Worm (Caenorhabditis elegans) whole organism, L1 larva: Measurements from ENCODE around the gene H11E01.2.

Experiments
- C04F5.9 ChIP-seq: sonication (generic microtip); optimal IDR thresholded peaks from 2 replicates; lab custom pipeline; 2016; ENCODE audit warnings: missing genetic modification characterization, missing compliant biosample characterization
- C16A3.4 ChIP-seq: fragments of 150-350 bp; optimal IDR thresholded peaks from 2 replicates; lab custom pipeline; 2014; ENCODE audit warnings: missing biosample characterization, missing genetic modification characterization
- C34B4.2 ChIP-seq: sonication (generic microtip); optimal IDR thresholded peaks from 2 replicates; lab custom pipeline; 2017; ENCODE audit warnings: mild to moderate bottlenecking, missing genetic modification characterization, missing compliant biosample characterization
- alr-1 ChIP-seq: fragments of 200-800 bp; sonication (Bioruptor generic); optimal IDR thresholded peaks from 2 replicates; lab custom pipeline; 2018; ENCODE audit warnings: borderline replicate concordance, mild to moderate bottlenecking, missing genetic modification characterization, missing compliant biosample characterization
- blmp-1 ChIP-seq: fragments of 150-350 bp; optimal IDR thresholded peaks from 2 replicates; lab custom pipeline; 2014; ENCODE audit warnings: missing biosample characterization, missing genetic modification characterization
- ceh-63 ChIP-seq: fragments of 200-800 bp; sonication (Bioruptor generic); optimal IDR thresholded peaks from 2 replicates; lab custom pipeline; 2018; ENCODE audit warnings: mild to moderate bottlenecking, missing genetic modification characterization, missing compliant biosample characterization
- ceh-8 ChIP-seq: fragments of 200-800 bp; sonication (Bioruptor generic); optimal IDR thresholded peaks from 2 replicates; lab custom pipeline; 2018; ENCODE audit warnings: mild to moderate bottlenecking, missing genetic modification characterization, moderate library complexity, missing compliant biosample characterization
- ceh-82 ChIP-seq, 3 experiments: fragments of 150-350 bp in 1 of 3; sonication (generic microtip) in 2 of 3; optimal IDR thresholded peaks; 2 replicates each; lab custom pipeline; 2014 to 2017; ENCODE audit warnings: missing biosample characterization in 3 of 3, missing genetic modification characterization in 3 of 3
- ceh-90 ChIP-seq: sonication (generic microtip); optimal IDR thresholded peaks from 2 replicates; lab custom pipeline; 2016; ENCODE audit warnings: missing genetic modification characterization, missing compliant biosample characterization
- ces-1 ChIP-seq: fragments of 150-350 bp; optimal IDR thresholded peaks from 2 replicates; lab custom pipeline; 2014; ENCODE audit warnings: missing biosample characterization, missing genetic modification reagents, missing genetic modification characterization
- efl-1 ChIP-seq, 4 experiments: fragments of 150-350 bp; optimal IDR thresholded peaks in 3 of 4; peaks in 1 of 4; 1 replicate in 1 of 4; 2 replicates in 3 of 4; lab custom pipeline; 2014; ENCODE audit warnings: missing biosample characterization in 2 of 4, missing genetic modification characterization in 2 of 4, missing genetic modification reagents in 2 of 4
- efl-3 ChIP-seq: fragments of 200-800 bp; sonication (Bioruptor generic); optimal IDR thresholded peaks from 2 replicates; lab custom pipeline; 2018; ENCODE audit warnings: mild to moderate bottlenecking, missing genetic modification characterization, missing compliant biosample characterization
- egl-13 ChIP-seq: sonication (generic microtip); optimal IDR thresholded peaks from 2 replicates; lab custom pipeline; 2016; ENCODE audit warnings: missing genotype, missing genetic modification reagents, missing genetic modification characterization, missing compliant biosample characterization
- egl-27 ChIP-seq, 2 experiments: fragments of 150-350 bp in 1 of 2; sonication (generic microtip); optimal IDR thresholded peaks; 3 replicates each; lab custom pipeline; 2017 to 2018; ENCODE audit warnings: missing biosample characterization in 2 of 2, missing genetic modification characterization in 2 of 2, missing genetic modification reagents in 2 of 2
- elt-2 ChIP-seq: sonication (generic microtip); optimal IDR thresholded peaks from 2 replicates; lab custom pipeline; 2016; ENCODE audit warnings: missing genetic modification characterization, mild to moderate bottlenecking, inconsistent platforms, missing compliant biosample characterization, missing genetic modification reagents
- elt-3 ChIP-seq, 6 experiments: fragments of 150-350 bp in 1 of 6; sonication (generic microtip); optimal IDR thresholded peaks; 2 replicates each; lab custom pipeline; 2017 to 2018; ENCODE audit warnings: missing biosample characterization in 6 of 6, missing genetic modification characterization in 6 of 6, inconsistent platforms in 1 of 6
- ets-5 ChIP-seq: fragments of 200-800 bp; sonication (Bioruptor generic); IDR thresholded peaks from 2 replicates; pipeline ENCODE4 v1.3.6; 2022; ENCODE audit warnings: missing genetic modification characterization, missing compliant biosample characterization
- fkh-10 ChIP-seq: sonication (generic microtip); optimal IDR thresholded peaks from 2 replicates; lab custom pipeline; 2017; ENCODE audit warnings: missing biosample characterization, missing genetic modification reagents, missing genetic modification characterization
- fkh-4 ChIP-seq: sonication (generic microtip); optimal IDR thresholded peaks from 2 replicates; lab custom pipeline; 2016; ENCODE audit warnings: missing compliant biosample characterization, missing genetic modification characterization, borderline replicate concordance
- fos-1 ChIP-seq: fragments of 150-350 bp; optimal IDR thresholded peaks from 2 replicates; lab custom pipeline; 2014; ENCODE audit warnings: missing biosample characterization, missing genetic modification characterization
- grh-1 ChIP-seq: fragments of 200-800 bp; sonication (Bioruptor generic); IDR thresholded peaks from 2 replicates; pipeline ENCODE4 v1.3.6; 2022; ENCODE audit warnings: missing genetic modification reagents, missing genetic modification characterization, missing compliant biosample characterization
- hlh-4 ChIP-seq: sonication (generic microtip); optimal IDR thresholded peaks from 2 replicates; lab custom pipeline; 2016; ENCODE audit warnings: mild to moderate bottlenecking, missing genetic modification characterization, missing compliant biosample characterization
- irx-1 ChIP-seq: sonication (generic microtip); optimal IDR thresholded peaks from 2 replicates; lab custom pipeline; 2016; ENCODE audit warnings: missing genetic modification characterization, missing compliant biosample characterization
- jun-1 ChIP-seq: fragments of 150-350 bp; optimal IDR thresholded peaks from 2 replicates; lab custom pipeline; 2014; ENCODE audit warnings: missing biosample characterization, missing genetic modification reagents, missing genetic modification characterization
- lin-13 ChIP-seq: fragments of 150-350 bp; optimal IDR thresholded peaks from 2 replicates; lab custom pipeline; 2014; ENCODE audit warnings: missing biosample characterization, missing genetic modification reagents, missing genetic modification characterization
- lin-14 ChIP-seq: fragments of 200-800 bp; sonication (Bioruptor generic); optimal IDR thresholded peaks from 2 replicates; lab custom pipeline; 2018; ENCODE audit warnings: mild to moderate bottlenecking, missing genetic modification characterization, moderate library complexity, missing compliant biosample characterization
- lin-15B ChIP-seq: fragments of 150-350 bp; sonication (generic microtip); optimal IDR thresholded peaks from 3 replicates; lab custom pipeline; 2014; ENCODE audit warnings: missing biosample characterization, missing genetic modification characterization
- lin-39 ChIP-seq: fragments of 150-350 bp; optimal IDR thresholded peaks from 2 replicates; lab custom pipeline; 2014; ENCODE audit warnings: missing biosample characterization, missing genetic modification reagents, missing genetic modification characterization
- mdl-1 ChIP-seq, 2 experiments: fragments of 150-350 bp; optimal IDR thresholded peaks; 2 replicates each; lab custom pipeline; 2014 to 2017; ENCODE audit warnings: missing biosample characterization in 2 of 2, missing genetic modification characterization in 2 of 2, inconsistent platforms in 1 of 2
- mep-1 ChIP-seq: fragments of 150-350 bp; optimal IDR thresholded peaks from 2 replicates; lab custom pipeline; 2014; ENCODE audit warnings: missing biosample characterization, missing genetic modification characterization
- nhr-12 ChIP-seq: sonication (generic microtip); optimal IDR thresholded peaks from 2 replicates; lab custom pipeline; 2017; ENCODE audit warnings: missing biosample characterization, missing genetic modification characterization
- nhr-19 ChIP-seq: fragments of 200-800 bp; sonication (Bioruptor generic); conservative IDR thresholded peaks from 2 replicates; pipeline ENCODE4 v1.3.6; 2022; ENCODE audit warnings: missing genetic modification characterization, missing compliant biosample characterization
- nhr-20 ChIP-seq: sonication (generic microtip); optimal IDR thresholded peaks from 2 replicates; lab custom pipeline; 2016; ENCODE audit warnings: mild to moderate bottlenecking, missing genetic modification characterization, missing compliant biosample characterization
- nhr-237 ChIP-seq: fragments of 150-350 bp; optimal IDR thresholded peaks from 2 replicates; lab custom pipeline; 2014; ENCODE audit warnings: missing biosample characterization, missing genetic modification characterization
- nhr-84 ChIP-seq: sonication (generic microtip); optimal IDR thresholded peaks from 2 replicates; lab custom pipeline; 2017; ENCODE audit warnings: missing biosample characterization, missing genetic modification characterization
- nhr-85 ChIP-seq: sonication (generic microtip); peaks from one replicate; lab custom pipeline; 2016; ENCODE audit warnings: missing genetic modification characterization, inconsistent platforms, missing compliant biosample characterization
- pax-3 ChIP-seq: fragments of 200-800 bp; sonication (Bioruptor generic); optimal IDR thresholded peaks from 2 replicates; lab custom pipeline; 2018; ENCODE audit warnings: mild to moderate bottlenecking, missing genetic modification characterization, moderate library complexity, missing compliant biosample characterization
- rnt-1 ChIP-seq: sonication (generic microtip); optimal IDR thresholded peaks from 2 replicates; lab custom pipeline; 2016; ENCODE audit warnings: mild to moderate bottlenecking, missing genetic modification characterization, moderate library complexity, missing compliant biosample characterization
- skn-1 ChIP-seq: fragments of 150-350 bp; optimal IDR thresholded peaks from 2 replicates; lab custom pipeline; 2014; ENCODE audit warnings: missing biosample characterization, missing genetic modification characterization
- snpc-4 ChIP-seq: fragments of 150-350 bp; optimal IDR thresholded peaks from 2 replicates; lab custom pipeline; 2014; ENCODE audit warnings: missing biosample characterization, missing genetic modification characterization
- snu-23 ChIP-seq: sonication (generic microtip); optimal IDR thresholded peaks from 2 replicates; lab custom pipeline; 2016; ENCODE audit warnings: missing genetic modification characterization, missing compliant biosample characterization
- sox-4 ChIP-seq: sonication (generic microtip); optimal IDR thresholded peaks from 2 replicates; lab custom pipeline; 2016; ENCODE audit warnings: missing genetic modification characterization, missing compliant biosample characterization
- sptf-1 ChIP-seq: fragments of 150-350 bp; optimal IDR thresholded peaks from 2 replicates; lab custom pipeline; 2014; ENCODE audit warnings: missing biosample characterization, missing genetic modification characterization
- swsn-7 ChIP-seq: sonication (generic microtip); optimal IDR thresholded peaks from 2 replicates; lab custom pipeline; 2016; ENCODE audit warnings: missing genetic modification characterization, missing compliant biosample characterization
- unc-130 ChIP-seq: fragments of 150-350 bp; optimal IDR thresholded peaks from 2 replicates; lab custom pipeline; 2017; ENCODE audit warnings: missing biosample characterization, missing genetic modification characterization, inconsistent platforms
- unc-30 ChIP-seq: sonication (generic microtip); optimal IDR thresholded peaks from 2 replicates; lab custom pipeline; 2017; ENCODE audit warnings: missing biosample characterization, missing genetic modification characterization
- unc-62 ChIP-seq: fragments of 150-350 bp; optimal IDR thresholded peaks from 2 replicates; lab custom pipeline; 2014; ENCODE audit warnings: missing biosample characterization, missing genetic modification reagents, missing genetic modification characterization
- unc-86 ChIP-seq: sonication (generic microtip); optimal IDR thresholded peaks from 2 replicates; lab custom pipeline; 2016; ENCODE audit warnings: missing genetic modification characterization, missing compliant biosample characterization
- vab-15 ChIP-seq: sonication (generic microtip); optimal IDR thresholded peaks from 2 replicates; lab custom pipeline; 2017; ENCODE audit warnings: missing genotype, mild to moderate bottlenecking, missing genetic modification characterization, missing compliant biosample characterization
- xbp-1 ChIP-seq: sonication (generic microtip); optimal IDR thresholded peaks from 2 replicates; lab custom pipeline; 2016; ENCODE audit warnings: missing genetic modification characterization, missing compliant biosample characterization
- zag-1 ChIP-seq: fragments of 150-350 bp; optimal IDR thresholded peaks from 2 replicates; lab custom pipeline; 2014; ENCODE audit warnings: missing biosample characterization, missing genetic modification characterization
- zip-4 ChIP-seq: fragments of 200-800 bp; sonication (Bioruptor generic); optimal IDR thresholded peaks from 2 replicates; lab custom pipeline; 2018; ENCODE audit warnings: mild to moderate bottlenecking, missing genetic modification characterization, moderate library complexity, missing compliant biosample characterization
- ztf-4 ChIP-seq: fragments of 150-350 bp; optimal IDR thresholded peaks from 2 replicates; lab custom pipeline; 2014; ENCODE audit warnings: missing biosample characterization, missing genetic modification characterization

H11E01.2 gene

ce11 chrX:1627013-1627412 lies 6.2 kb downstream of the H11E01.2 start:
- peak; percentile 93 for TF ChIP-seq swsn-7 (tag; lab: Kevin White, UChicago)
- TF ChIP-seq nhr-84 (tag; lab: Kevin White, UChicago) = peak; percentile 55
- TF ChIP-seq C34B4.2 (tag; lab: Kevin White, UChicago) = no peak
- TF ChIP-seq sptf-1 (tag; lab: Kevin White, UChicago) = no peak
- TF ChIP-seq unc-62 = no peak
- peak; percentile 96 for TF ChIP-seq mep-1 (tag; lab: Kevin White, UChicago)
- TF ChIP-seq ceh-82 (tag; optimal IDR thresholded peaks at IDR 0.05; lab: Kevin White, UChicago) = peak; percentile 98 to 99 (median 99)
- peak; percentile 100 for TF ChIP-seq skn-1
- peak; percentile 95 for TF ChIP-seq fos-1 (tag; lab: Kevin White, UChicago)
- TF ChIP-seq nhr-19 = peak; percentile 95
- TF ChIP-seq C16A3.4 (tag; lab: Kevin White, UChicago) = peak; percentile 98
- TF ChIP-seq ces-1 (GFP tag; lab: Kevin White, UChicago) = no peak
- TF ChIP-seq efl-3 (GFP tag; lab: Kevin White, UChicago) = peak; percentile 57
- peak; percentile 96 for TF ChIP-seq lin-39 (tag; lab: Kevin White, UChicago)
- TF ChIP-seq ceh-8 (GFP tag; lab: Kevin White, UChicago) = peak; percentile 96
- peak; percentile 92 for TF ChIP-seq nhr-85 (tag; lab: Kevin White, UChicago)
- peak; percentile 93 for TF ChIP-seq pax-3
- TF ChIP-seq C04F5.9 (tag; lab: Kevin White, UChicago) = peak; percentile 87
- TF ChIP-seq zag-1 (tag; lab: Kevin White, UChicago) = no peak
- TF ChIP-seq unc-86 (tag; lab: Kevin White, UChicago) = peak; percentile 87
- TF ChIP-seq blmp-1 = peak; percentile 43
- TF ChIP-seq nhr-237 (tag; lab: Kevin White, UChicago) = peak; percentile 96
- peak; percentile 92 for TF ChIP-seq lin-13 (GFP tag; lab: Kevin White, UChicago)
- TF ChIP-seq snpc-4 (tag; lab: Kevin White, UChicago) = peak; percentile 88
- peak; percentile 89 for TF ChIP-seq xbp-1 (tag; lab: Kevin White, UChicago)
- peak; percentile 99 for TF ChIP-seq snu-23 (GFP tag; lab: Kevin White, UChicago)
- TF ChIP-seq elt-3 (tag; optimal IDR thresholded peaks at IDR 0.05; lab: Kevin White, UChicago) = peak; percentile 14 to 98 (median 87)
- no peak for TF ChIP-seq ets-5 (GFP tag; lab: Robert Waterston, UW)
- TF ChIP-seq efl-1 (optimal IDR thresholded peaks at IDR 0.05; lab: Kevin White, UChicago) = peak; percentile 77 to 85
- peak; percentile 39 to 97 for TF ChIP-seq efl-1 (GFP tag; optimal IDR thresholded peaks at IDR 0.05 in 1 of 2; lab: Kevin White, UChicago)
- TF ChIP-seq irx-1 = peak; percentile 94
- TF ChIP-seq egl-13 (tag; lab: Kevin White, UChicago) = peak; percentile 87
- TF ChIP-seq ceh-63 (GFP tag; lab: Kevin White, UChicago) = peak; percentile 73
- TF ChIP-seq ceh-90 (tag; lab: Kevin White, UChicago) = no peak
- peak; percentile 99 for TF ChIP-seq fkh-10 (GFP tag; lab: Kevin White, UChicago)
- TF ChIP-seq grh-1 (GFP tag; lab: Robert Waterston, UW) = peak; percentile 88
- TF ChIP-seq egl-27 (tag; optimal IDR thresholded peaks at IDR 0.05; lab: Kevin White, UChicago) = peak; percentile 67 to 77
- TF ChIP-seq zip-4 (GFP tag; lab: Kevin White, UChicago) = peak; percentile 89
- TF ChIP-seq sox-4 = peak; percentile 96
- TF ChIP-seq ztf-4 = peak; percentile 94
- peak; percentile 82 for TF ChIP-seq elt-2 (tag; lab: Kevin White, UChicago)
- peak; percentile 93 for TF ChIP-seq lin-14 (GFP tag; lab: Kevin White, UChicago)
- peak; percentile 73 for TF ChIP-seq unc-130 (tag; lab: Kevin White, UChicago)
- TF ChIP-seq fkh-4 = peak; percentile 68
- peak; percentile 97 for TF ChIP-seq rnt-1 (tag; lab: Kevin White, UChicago)
- TF ChIP-seq nhr-20 (tag; lab: Kevin White, UChicago) = peak; percentile 93
- TF ChIP-seq alr-1 (tag; lab: Kevin White, UChicago) = no peak
- no peak for TF ChIP-seq hlh-4 (tag; lab: Kevin White, UChicago)
- TF ChIP-seq jun-1 (tag; lab: Kevin White, UChicago) = peak; percentile 98
- TF ChIP-seq unc-30 (tag; lab: Kevin White, UChicago) = no peak
- peak; percentile 70 for TF ChIP-seq vab-15
- TF ChIP-seq lin-15B (tag; lab: Kevin White, UChicago) = peak; percentile 57
- peak in 1 of 2 experiments; percentile 87 for TF ChIP-seq mdl-1 (tag; optimal IDR thresholded peaks at IDR 0.05; lab: Kevin White, UChicago)
- peak; percentile 67 for TF ChIP-seq nhr-12 (tag; lab: Kevin White, UChicago)
